Fruit fly (Drosophila melanogaster) whole organism: ENCODE results near the gene CG10338.

Source experiments
- CG8478 ChIP-seq: fragments of >200 bp; optimal IDR thresholded peaks from 2 replicates; lab custom pipeline; 2018; ENCODE audit warnings: inconsistent platforms
- Dll ChIP-seq: fragments of >200 bp; optimal IDR thresholded peaks from 2 replicates; lab custom pipeline; 2017
- pan ChIP-seq: fragments of >200 bp; optimal IDR thresholded peaks from 2 replicates; lab custom pipeline; 2017
- psq ChIP-seq: fragments of >200 bp; optimal IDR thresholded peaks from 2 replicates; lab custom pipeline; 2017
- usp ChIP-seq: fragments of >200 bp; optimal IDR thresholded peaks from 2 replicates; lab custom pipeline; 2017; ENCODE audit warnings: missing biosample characterization, missing genetic modification characterization, mixed read lengths

dm6 chr2L:18647857-18648652 is 47.4 kb upstream of the CG10338 start:
- no peak for TF ChIP-seq pan
- no peak for TF ChIP-seq Dll (lab: Kevin White, UChicago)
- no peak for TF ChIP-seq psq
- no peak for TF ChIP-seq CG8478 (lab: Kevin White, UChicago)
- no peak for TF ChIP-seq usp (GFP tag; lab: Kevin White, UChicago)
